Worm (Caenorhabditis elegans): ENCODE measurements around the gene F21H7.3.

ce11 chrV:16258142-16258541 lies 23.1 kb upstream of the F21H7.3 start, which contains the start of gene nhr-218:
- TF ChIP-seq B0310.2 (tag; optimal IDR thresholded peaks at IDR 0.05) (no peak), sea-1 (GFP tag; conservative IDR thresholded peaks at IDR 0.05) (no peak), F13C5.2 (tag; optimal IDR thresholded peaks at IDR 0.05) (no peak), ceh-13 (GFP tag; optimal IDR thresholded peaks at IDR 0.05) (no peak), hnd-1 (tag; optimal IDR thresholded peaks at IDR 0.05) (no peak), ama-1 (optimal IDR thresholded peaks at IDR 0.05) (no peak)
